Fruit fly (Drosophila melanogaster) whole organism, embryonic: ENCODE data around the gene CG17364.

ENCODE experiments used
- BtbVII ChIP-seq: fragments of 200-800 bp; sonication (Bioruptor generic); optimal IDR thresholded peaks from 3 replicates; lab custom pipeline; 2017; ENCODE audit warnings: missing biosample characterization, mild to moderate bottlenecking, missing genetic modification characterization
- CG10462 ChIP-seq: fragments of 200-800 bp; sonication (Bioruptor generic); optimal IDR thresholded peaks from 2 replicates; lab custom pipeline; 2016; ENCODE audit warnings: missing biosample characterization, missing genetic modification characterization
- CG10959 ChIP-seq: fragments of 200-800 bp; sonication (Bioruptor generic); IDR thresholded peaks from 2 replicates; pipeline ENCODE4 v1.3.6; 2022; ENCODE audit warnings: missing biosample characterization, missing genetic modification characterization
- CG11560 ChIP-seq: fragments of 200-800 bp; sonication (Bioruptor generic); IDR thresholded peaks from 3 replicates; pipeline ENCODE4 v1.3.6; 2022; ENCODE audit warnings: missing biosample characterization, missing genetic modification characterization
- CG13296 ChIP-seq: fragments of 200-800 bp; sonication (Bioruptor generic); optimal IDR thresholded peaks from 3 replicates; lab custom pipeline; 2018; ENCODE audit warnings: missing biosample characterization, mild to moderate bottlenecking, missing genetic modification characterization
- CG13424 ChIP-seq: fragments of 200-800 bp; sonication (Bioruptor generic); optimal IDR thresholded peaks from 2 replicates; lab custom pipeline; 2019; ENCODE audit warnings: missing biosample characterization, mild to moderate bottlenecking, missing genetic modification characterization, moderate library complexity
- CG15011 ChIP-seq: fragments of 200-800 bp; sonication (Bioruptor generic); optimal IDR thresholded peaks from 3 replicates; lab custom pipeline; 2018; ENCODE audit warnings: missing biosample characterization, mild to moderate bottlenecking, missing genetic modification characterization
- CG16813 ChIP-seq: fragments of 200-800 bp; sonication (Bioruptor generic); IDR thresholded peaks from 3 replicates; pipeline ENCODE4 v1.3.6; 2022; ENCODE audit warnings: missing biosample characterization, missing genetic modification characterization; ENCODE audit not compliant: partially characterized antibody
- CG17359 ChIP-seq: fragments of 200-800 bp; sonication (Bioruptor generic); optimal IDR thresholded peaks from 3 replicates; lab custom pipeline; 2018; ENCODE audit warnings: missing biosample characterization, mild to moderate bottlenecking, missing genetic modification characterization, moderate library complexity
- CG17612 ChIP-seq: fragments of 200-800 bp; sonication (Bioruptor generic); IDR thresholded peaks from 2 replicates; pipeline ENCODE4 v1.3.6; 2022; ENCODE audit warnings: missing biosample characterization, missing genetic modification characterization
- CG18476 ChIP-seq: fragments of 200-800 bp; sonication (Bioruptor generic); optimal IDR thresholded peaks from 2 replicates; lab custom pipeline; 2016; ENCODE audit warnings: missing biosample characterization, mild to moderate bottlenecking, missing genetic modification characterization
- CG18619 ChIP-seq: fragments of 200-800 bp; sonication (Bioruptor generic); optimal IDR thresholded peaks from 3 replicates; lab custom pipeline; 2017; ENCODE audit warnings: missing biosample characterization, mild to moderate bottlenecking, missing genetic modification characterization
- CG32532 ChIP-seq: fragments of 200-800 bp; sonication (Bioruptor generic); IDR thresholded peaks from 2 replicates; pipeline ENCODE4 v1.3.6; 2022; ENCODE audit warnings: missing biosample characterization, missing genetic modification characterization
- CG32772 ChIP-seq: fragments of 200-800 bp; sonication (Bioruptor generic); IDR thresholded peaks from 2 replicates; pipeline ENCODE4 v1.3.6; 2022; ENCODE audit warnings: missing biosample characterization, missing genetic modification characterization
- CG33213 ChIP-seq: fragments of 200-800 bp; sonication (Bioruptor generic); optimal IDR thresholded peaks from 3 replicates; lab custom pipeline; 2016; ENCODE audit warnings: missing biosample characterization, missing genetic modification characterization
- CG34422 ChIP-seq: fragments of 200-800 bp; sonication (Bioruptor generic); IDR thresholded peaks from 3 replicates; pipeline ENCODE4 v1.3.6; 2022; ENCODE audit warnings: missing biosample characterization, missing genetic modification characterization
- CG4730 ChIP-seq: fragments of 200-800 bp; sonication (Bioruptor generic); IDR thresholded peaks from 2 replicates; pipeline ENCODE4 v1.3.6; 2022; ENCODE audit warnings: missing biosample characterization, missing genetic modification characterization
- Dek ChIP-seq: fragments of 200-800 bp; sonication (Bioruptor generic); optimal IDR thresholded peaks from 3 replicates; lab custom pipeline; 2019; ENCODE audit warnings: missing biosample characterization, mild to moderate bottlenecking, missing genetic modification characterization, moderate library complexity
- Dll ChIP-seq: fragments of 200-800 bp; sonication (Bioruptor generic); IDR thresholded peaks from 4 replicates; pipeline ENCODE4 v1.3.6; 2022; ENCODE audit warnings: missing biosample characterization, missing genetic modification characterization; ENCODE audit not compliant: partially characterized antibody
- Dref ChIP-seq: fragments of 200-800 bp; sonication (Bioruptor generic); IDR thresholded peaks from 2 replicates; pipeline ENCODE4 v1.3.6; 2022; ENCODE audit warnings: missing biosample characterization, missing genetic modification characterization
- HLH4C ChIP-seq: fragments of 200-800 bp; sonication (Bioruptor generic); IDR thresholded peaks from 3 replicates; pipeline ENCODE4 v1.3.6; 2022; ENCODE audit warnings: missing biosample characterization, missing genetic modification characterization; ENCODE audit not compliant: partially characterized antibody
- Hmx ChIP-seq: fragments of 200-800 bp; sonication (Bioruptor generic); optimal IDR thresholded peaks from 2 replicates; lab custom pipeline; 2016; ENCODE audit warnings: missing biosample characterization, missing genetic modification characterization
- MTF-1 ChIP-seq: fragments of 200-800 bp; sonication (Bioruptor generic); optimal IDR thresholded peaks from 2 replicates; lab custom pipeline; 2018; ENCODE audit warnings: missing biosample characterization, mild to moderate bottlenecking, missing genetic modification characterization, borderline replicate concordance
- Myb ChIP-seq: fragments of 200-800 bp; sonication (Bioruptor generic); optimal IDR thresholded peaks from 2 replicates; lab custom pipeline; 2016; ENCODE audit warnings: missing biosample characterization, missing genetic modification characterization
- Sox100B ChIP-seq: fragments of 200-800 bp; sonication (Bioruptor generic); optimal IDR thresholded peaks from 3 replicates; lab custom pipeline; 2018; ENCODE audit warnings: missing biosample characterization, mild to moderate bottlenecking, missing genetic modification characterization
- Spps ChIP-seq: fragments of 200-800 bp; sonication (Bioruptor generic); optimal IDR thresholded peaks from 2 replicates; lab custom pipeline; 2018; ENCODE audit warnings: missing biosample characterization, mild to moderate bottlenecking, missing genetic modification characterization
- Sry-β ChIP-seq: fragments of 200-800 bp; sonication (Bioruptor generic); optimal IDR thresholded peaks from 2 replicates; lab custom pipeline; 2018; ENCODE audit warnings: missing biosample characterization, mild to moderate bottlenecking, missing genetic modification characterization, moderate library complexity
- Sry-δ ChIP-seq: fragments of 200-800 bp; sonication (Bioruptor generic); optimal IDR thresholded peaks from 2 replicates; lab custom pipeline; 2016; ENCODE audit warnings: missing biosample characterization, missing genetic modification characterization
- Xrp1 ChIP-seq: fragments of 200-800 bp; sonication (Bioruptor generic); IDR thresholded peaks from 2 replicates; pipeline ENCODE4 v1.3.6; 2022; ENCODE audit warnings: missing biosample characterization, missing genetic modification characterization
- ap ChIP-seq: fragments of 200-800 bp; sonication (Bioruptor generic); IDR thresholded peaks from 2 replicates; pipeline ENCODE4 v1.3.6; 2022; ENCODE audit warnings: missing biosample characterization, missing genetic modification characterization
- ash1 ChIP-seq: fragments of 200-800 bp; sonication (Bioruptor generic); optimal IDR thresholded peaks from 2 replicates; lab custom pipeline; 2018; ENCODE audit warnings: missing biosample characterization, mild to moderate bottlenecking, missing genetic modification characterization
- ato ChIP-seq: fragments of 200-800 bp; sonication (Bioruptor generic); IDR thresholded peaks from 2 replicates; pipeline ENCODE4 v1.3.6; 2022; ENCODE audit warnings: missing biosample characterization, missing genetic modification characterization; ENCODE audit not compliant: partially characterized antibody
- chn ChIP-seq: fragments of 200-800 bp; sonication (Bioruptor generic); optimal IDR thresholded peaks from 2 replicates; lab custom pipeline; 2016; ENCODE audit warnings: missing biosample characterization, missing genetic modification characterization
- crp ChIP-seq, 2 experiments: fragments of 200-800 bp; sonication (Bioruptor generic); optimal IDR thresholded peaks; 2 replicates in 1 of 2; 3 replicates in 1 of 2; lab custom pipeline; 2017; ENCODE audit warnings: missing biosample characterization in 2 of 2, missing genetic modification characterization in 2 of 2, mild to moderate bottlenecking in 1 of 2, moderate library complexity in 1 of 2
- dm ChIP-seq: fragments of 200-800 bp; sonication (Bioruptor generic); optimal IDR thresholded peaks from 3 replicates; lab custom pipeline; 2016; ENCODE audit warnings: missing biosample characterization, missing genetic modification characterization
- dmrt99B ChIP-seq: fragments of 200-800 bp; sonication (Bioruptor generic); optimal IDR thresholded peaks from 2 replicates; lab custom pipeline; 2018; ENCODE audit warnings: missing biosample characterization, mild to moderate bottlenecking, missing genetic modification characterization, moderate library complexity
- hb ChIP-seq: fragments of 200-800 bp; sonication (Bioruptor generic); IDR thresholded peaks from 3 replicates; pipeline ENCODE4 v1.3.6; 2022; ENCODE audit warnings: missing biosample characterization, missing genetic modification characterization; ENCODE audit not compliant: partially characterized antibody
- kah ChIP-seq: fragments of 200-800 bp; sonication (Bioruptor generic); optimal IDR thresholded peaks from 2 replicates; lab custom pipeline; 2018; ENCODE audit warnings: missing biosample characterization, mild to moderate bottlenecking, missing genetic modification characterization
- klu ChIP-seq: fragments of 200-800 bp; sonication (Bioruptor generic); IDR thresholded peaks from 2 replicates; pipeline ENCODE4 v1.3.6; 2022; ENCODE audit warnings: missing biosample characterization, missing genetic modification characterization
- mam ChIP-seq: fragments of 200-800 bp; sonication (Bioruptor generic); optimal IDR thresholded peaks from 3 replicates; lab custom pipeline; 2016; ENCODE audit warnings: missing biosample characterization, missing genetic modification characterization
- mirr ChIP-seq: fragments of 200-800 bp; sonication (Bioruptor generic); optimal IDR thresholded peaks from 3 replicates; lab custom pipeline; 2018; ENCODE audit warnings: missing biosample characterization, mild to moderate bottlenecking, missing genetic modification characterization
- nmo ChIP-seq: fragments of 200-800 bp; sonication (Bioruptor generic); optimal IDR thresholded peaks from 2 replicates; lab custom pipeline; 2018; ENCODE audit warnings: missing biosample characterization, mild to moderate bottlenecking, missing genetic modification characterization, moderate library complexity
- pho ChIP-seq: fragments of 200-800 bp; sonication (Bioruptor generic); optimal IDR thresholded peaks from 2 replicates; lab custom pipeline; 2016; ENCODE audit warnings: missing biosample characterization, missing genetic modification characterization
- ro ChIP-seq: fragments of 200-800 bp; sonication (Bioruptor generic); IDR thresholded peaks from 2 replicates; pipeline ENCODE4 v1.3.6; 2022; ENCODE audit warnings: missing biosample characterization, missing genetic modification characterization
- scrt ChIP-seq: fragments of 200-800 bp; sonication (Bioruptor generic); optimal IDR thresholded peaks from 2 replicates; lab custom pipeline; 2018; ENCODE audit warnings: missing biosample characterization, mild to moderate bottlenecking, missing genetic modification characterization, moderate library complexity
- sima ChIP-seq: fragments of 200-800 bp; sonication (Bioruptor generic); optimal IDR thresholded peaks from 2 replicates; lab custom pipeline; 2016; ENCODE audit warnings: missing biosample characterization, missing genetic modification characterization
- sqz ChIP-seq: fragments of 200-800 bp; sonication (Bioruptor generic); optimal IDR thresholded peaks from 3 replicates; lab custom pipeline; 2018; ENCODE audit warnings: missing biosample characterization, mild to moderate bottlenecking, missing genetic modification characterization
- ssp ChIP-seq: fragments of 200-800 bp; sonication (Bioruptor generic); IDR thresholded peaks from 2 replicates; pipeline ENCODE4 v1.3.6; 2022; ENCODE audit warnings: missing biosample characterization, missing genetic modification characterization
- tgo ChIP-seq: fragments of 200-800 bp; sonication (Bioruptor generic); IDR thresholded peaks from 3 replicates; pipeline ENCODE4 v1.3.6; 2022; ENCODE audit warnings: missing biosample characterization, missing genetic modification characterization

CG17364 gene

dm6 chr3L:13938470-13939150 is 54.6 kb downstream of the CG17364 start (continued):
- TF ChIP-seq pho (GFP tag; lab: Kevin White, UChicago) (peak; percentile 92), ro (GFP tag; lab: Robert Waterston, UW) (no peak; the same call in 1 of the 2 replicates), Xrp1 (GFP tag; lab: Robert Waterston, UW) (peak; percentile 75; the same call in 1 of the 2 replicates), dmrt99B (tag; lab: Kevin White, UChicago) (peak; percentile 94), CG16813 (no peak), crp (GFP tag; optimal IDR thresholded peaks at IDR 0.05; lab: Kevin White, UChicago) (peak in 1 of 2 experiments; percentile 48), CG33213 (peak; percentile 75), Dll (no peak), CG13296 (GFP tag; lab: Kevin White, UChicago) (peak; percentile 93), CG15011 (GFP tag; lab: Kevin White, UChicago) (peak; percentile 89), sima (peak; percentile 65), ssp (GFP tag; lab: Robert Waterston, UW) (peak; percentile 60; the same call in 1 of the 2 replicates), CG18476 (GFP tag; lab: Kevin White, UChicago) (peak; percentile 86), tgo (GFP tag; lab: Robert Waterston, UW) (peak; percentile 77), klu (GFP tag; lab: Robert Waterston, UW) (peak; percentile 74; the same call in 1 of the 2 replicates), nmo (GFP tag; lab: Kevin White, UChicago) (peak; percentile 87), CG34422 (peak; percentile 56; the same call in 1 of the 3 replicates), HLH4C (0 out of 3 replicates have a peak, but pooled peaks have one; percentile 1), Hmx (GFP tag; lab: Kevin White, UChicago) (peak; percentile 81), dm (peak; percentile 77), Myb (GFP tag; lab: Kevin White, UChicago) (peak; percentile 71), Sry-δ (GFP tag; lab: Kevin White, UChicago) (peak; percentile 56), CG32772 (peak; percentile 37), CG4730 (GFP tag; lab: Robert Waterston, UW) (peak; percentile 57; the same call in 1 of the 2 replicates), Spps (tag; lab: Kevin White, UChicago) (peak; percentile 63), chn (GFP tag; lab: Kevin White, UChicago) (peak; percentile 76), CG10959 (no peak), ato (GFP tag; lab: Robert Waterston, UW) (no peak), CG18619 (GFP tag; lab: Kevin White, UChicago) (peak; percentile 92), scrt (GFP tag; lab: Kevin White, UChicago) (peak; percentile 84), mam (GFP tag; lab: Kevin White, UChicago) (peak; percentile 89), ap (no peak), Dek (tag; lab: Kevin White, UChicago) (peak; percentile 67), CG11560 (peak; percentile 64; the same call in 2 of the 3 replicates), ash1 (no peak), CG17359 (tag; lab: Kevin White, UChicago) (peak; percentile 78), hb (GFP tag; lab: Robert Waterston, UW) (no peak), CG17612 (GFP tag; lab: Robert Waterston, UW) (no peak), sqz (GFP tag; lab: Kevin White, UChicago) (peak; percentile 87), CG10462 (GFP tag; lab: Kevin White, UChicago) (peak; percentile 83), Sox100B (GFP tag; lab: Kevin White, UChicago) (peak; percentile 96), mirr (GFP tag; lab: Kevin White, UChicago) (peak; percentile 81), Sry-β (peak; percentile 12), Dref (GFP tag; lab: Robert Waterston, UW) (no peak), CG32532 (GFP tag; lab: Robert Waterston, UW) (no peak; the same call in none of the 2 replicates), CG13424 (tag; lab: Kevin White, UChicago) (peak; percentile 93), MTF-1 (no peak), kah (GFP tag; lab: Kevin White, UChicago) (peak; percentile 79), BtbVII (GFP tag; lab: Kevin White, UChicago) (peak; percentile 85)
